Fruit fly (Drosophila melanogaster): ENCODE results near the gene Fkbp39.

Fkbp39 gene

DNA sequence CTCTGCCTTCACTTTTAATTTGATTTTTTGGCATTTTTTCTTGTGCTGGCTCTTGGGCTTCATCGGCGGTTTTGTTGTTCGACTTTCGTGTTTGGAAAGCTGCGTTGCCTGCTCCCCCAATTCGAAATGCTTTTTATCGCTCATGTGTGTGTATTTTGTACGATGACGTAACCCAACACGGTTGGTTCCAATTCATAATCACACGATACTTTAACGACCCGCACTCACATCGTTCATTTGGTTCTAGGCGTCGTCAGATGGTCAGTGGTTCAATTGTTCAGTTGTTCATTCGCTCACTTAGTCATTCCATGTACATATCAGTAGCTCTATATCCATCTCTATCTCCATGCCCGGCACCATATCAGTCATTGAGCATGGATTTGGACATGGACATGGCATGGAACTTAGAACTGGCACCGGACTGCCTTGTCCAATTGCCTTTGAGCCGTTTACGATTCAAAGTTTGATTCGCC is 39.0 kb downstream of the Fkbp39 start (continued):
- 0 out of 3 replicates have a peak, but pooled peaks have one; percentile 28 for TF ChIP-seq so (GFP tag; IDR thresholded peaks at IDR 0.05)
- no peak for TF ChIP-seq CG8478 (optimal IDR thresholded peaks at IDR 0.05)
- TF ChIP-seq Six4 (GFP tag; optimal IDR thresholded peaks at IDR 0.05) = no peak

DNA sequence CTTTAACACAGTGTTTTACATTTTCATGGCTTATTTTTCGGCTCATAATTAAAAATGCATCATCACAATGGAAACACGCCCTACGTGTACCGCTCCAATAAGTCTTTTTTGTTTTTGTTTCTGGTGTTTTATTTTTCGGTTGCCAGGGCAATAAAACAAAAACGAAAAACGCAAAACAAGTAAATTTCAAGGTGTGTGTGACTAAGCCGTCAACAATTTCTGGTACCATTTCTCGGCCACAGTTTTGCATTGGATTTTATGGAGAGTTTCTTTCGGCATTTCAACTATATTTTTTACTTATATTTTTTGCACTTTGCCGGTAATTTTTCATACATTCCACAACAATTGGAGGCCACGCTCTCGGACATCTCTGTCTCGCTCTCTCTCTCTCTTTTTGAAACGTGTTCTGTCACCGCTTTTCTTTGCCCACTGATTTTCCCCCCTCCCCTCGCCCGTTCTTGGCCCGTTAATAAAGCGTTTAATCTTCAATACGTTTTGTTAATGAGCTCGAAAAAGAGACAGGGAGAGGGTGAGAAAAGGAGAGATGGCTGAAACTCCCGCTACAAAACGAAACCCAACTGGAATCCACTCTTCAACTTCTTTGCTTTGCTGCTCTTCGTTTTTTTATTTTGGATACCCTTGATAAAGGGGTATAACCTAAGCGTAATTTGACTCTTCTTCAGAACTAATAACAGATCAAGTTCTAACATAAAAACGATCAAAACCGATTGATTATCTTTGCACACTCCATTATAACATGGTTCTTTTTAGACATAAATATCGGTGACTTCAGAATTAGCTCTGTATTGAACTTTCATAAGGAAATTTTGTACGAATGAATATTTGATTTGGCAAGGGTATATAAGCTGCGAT is 39.7 kb downstream of the Fkbp39 start:
- TF ChIP-seq CG9817 (tag; optimal IDR thresholded peaks at IDR 0.05) = peak; percentile 5
- no peak for TF ChIP-seq CG5245 (GFP tag; optimal IDR thresholded peaks at IDR 0.05)
- no peak for TF ChIP-seq Oaz (GFP tag; IDR thresholded peaks at IDR 0.05)
- TF ChIP-seq pum (GFP tag; optimal IDR thresholded peaks at IDR 0.05) = peak; percentile 20
- peak in 1 of 2 experiments; percentile 68 for TF ChIP-seq eve (GFP tag; optimal IDR thresholded peaks at IDR 0.05)
- no peak for TF ChIP-seq Mad (GFP tag; optimal IDR thresholded peaks at IDR 0.05)
- peak; percentile 51 for TF ChIP-seq psq (GFP tag; optimal IDR thresholded peaks at IDR 0.05)
- peak in 1 of 2 experiments; percentile 25 for TF ChIP-seq Eip74EF (GFP tag; optimal IDR thresholded peaks at IDR 0.05)
- no peak for TF ChIP-seq prd (optimal IDR thresholded peaks at IDR 0.05)
- TF ChIP-seq prd (GFP tag; IDR thresholded peaks at IDR 0.05) = no peak
- peak; percentile 25 for TF ChIP-seq CG10979 (tag; optimal IDR thresholded peaks at IDR 0.05)
- TF ChIP-seq CG7839 (tag; optimal IDR thresholded peaks at IDR 0.05) = peak; percentile 59
- no peak for TF ChIP-seq exex (tag; optimal IDR thresholded peaks at IDR 0.05)
- TF ChIP-seq CG16815 (GFP tag; optimal IDR thresholded peaks at IDR 0.05) = no peak
- peak; percentile 51 for TF ChIP-seq phol (tag; optimal IDR thresholded peaks at IDR 0.05)
- TF ChIP-seq tin (GFP tag; optimal IDR thresholded peaks at IDR 0.05) = no peak
- no peak for TF ChIP-seq wek (GFP tag; optimal IDR thresholded peaks at IDR 0.05)
- no peak for TF ChIP-seq Max (GFP tag; optimal IDR thresholded peaks at IDR 0.05)
- TF ChIP-seq tap (tag; optimal IDR thresholded peaks at IDR 0.05) = no peak
- peak; percentile 25 for TF ChIP-seq pnt (GFP tag; optimal IDR thresholded peaks at IDR 0.05)
- TF ChIP-seq gt (GFP tag; IDR thresholded peaks at IDR 0.05) = no peak
- peak; percentile 10 for TF ChIP-seq lbe (GFP tag; optimal IDR thresholded peaks at IDR 0.05)
- TF ChIP-seq zfh2 (GFP tag; optimal IDR thresholded peaks at IDR 0.05) = peak; percentile 32
- peak; percentile 8 for TF ChIP-seq caup (GFP tag; optimal IDR thresholded peaks at IDR 0.05; ENCODE audit: severe bottlenecking)
- TF ChIP-seq CG18619 (GFP tag; optimal IDR thresholded peaks at IDR 0.05) = no peak
- TF ChIP-seq vvl (GFP tag; IDR thresholded peaks at IDR 0.05) = no peak
- TF ChIP-seq Asciz (GFP tag; optimal IDR thresholded peaks at IDR 0.05) = peak; percentile 38
- TF ChIP-seq Myb (GFP tag; optimal IDR thresholded peaks at IDR 0.05) = peak; percentile 7
- TF ChIP-seq org-1 (GFP tag; optimal IDR thresholded peaks at IDR 0.05) = no peak
- no peak for TF ChIP-seq CrebB (tag; optimal IDR thresholded peaks at IDR 0.05)
- TF ChIP-seq Meics (GFP tag; optimal IDR thresholded peaks at IDR 0.05) = peak; percentile 33
- no peak for TF ChIP-seq Lpt (GFP tag; optimal IDR thresholded peaks at IDR 0.05)
- TF ChIP-seq CoRest (tag; optimal IDR thresholded peaks at IDR 0.05) = peak; percentile 0
- TF ChIP-seq ind (GFP tag; optimal IDR thresholded peaks at IDR 0.05) = peak; percentile 12
- TF ChIP-seq shn (GFP tag; optimal IDR thresholded peaks at IDR 0.05) = no peak
- no peak for TF ChIP-seq CG11093 (GFP tag; IDR thresholded peaks at IDR 0.05)
- TF ChIP-seq nmo (GFP tag; optimal IDR thresholded peaks at IDR 0.05) = peak; percentile 42
- no peak for TF ChIP-seq Gug (GFP tag; IDR thresholded peaks at IDR 0.05)
- TF ChIP-seq vfl (GFP tag; optimal IDR thresholded peaks at IDR 0.05) = peak; percentile 18
- TF ChIP-seq CG13624 (GFP tag; optimal IDR thresholded peaks at IDR 0.05) = peak; percentile 29
- no peak for TF ChIP-seq CG14050 (GFP tag; IDR thresholded peaks at IDR 0.05)
- no peak for TF ChIP-seq Nf-YC (tag; optimal IDR thresholded peaks at IDR 0.05)
- TF ChIP-seq CG9797 (GFP tag; optimal IDR thresholded peaks at IDR 0.05) = no peak
- peak; percentile 23 for TF ChIP-seq Blimp-1 (GFP tag; optimal IDR thresholded peaks at IDR 0.05)
- no peak for TF ChIP-seq Ravus (GFP tag; IDR thresholded peaks at IDR 0.05)

All from whole organism, embryonic.